Worm (Caenorhabditis elegans) whole organism, L1 larva: ENCODE results near the gene nlp-25.

Experiments used
- ama-1 ChIP-seq: fragments of 150-350 bp; optimal IDR thresholded peaks from 2 replicates; lab custom pipeline; 2014
- egl-27 ChIP-seq, 2 experiments: fragments of 150-350 bp in 1 of 2; sonication (generic microtip); optimal IDR thresholded peaks; 3 replicates each; lab custom pipeline; 2017 to 2018; ENCODE audit warnings: missing biosample characterization in 2 of 2, missing genetic modification characterization in 2 of 2, missing genetic modification reagents in 2 of 2
- lsy-2 ChIP-seq, 2 experiments: fragments of 150-350 bp; optimal IDR thresholded peaks; 2 replicates each; lab custom pipeline; 2014; ENCODE audit warnings: missing biosample characterization in 2 of 2, missing genetic modification characterization in 2 of 2
- mef-2 ChIP-seq: fragments of 150-350 bp; optimal IDR thresholded peaks from 2 replicates; lab custom pipeline; 2014; ENCODE audit warnings: missing biosample characterization, missing genetic modification characterization
- nhr-11 ChIP-seq: fragments of 150-350 bp; optimal IDR thresholded peaks from 2 replicates; lab custom pipeline; 2014; ENCODE audit warnings: missing biosample characterization, missing genetic modification characterization
- nhr-237 ChIP-seq: fragments of 150-350 bp; optimal IDR thresholded peaks from 2 replicates; lab custom pipeline; 2014; ENCODE audit warnings: missing biosample characterization, missing genetic modification characterization
- sptf-1 ChIP-seq: fragments of 150-350 bp; optimal IDR thresholded peaks from 2 replicates; lab custom pipeline; 2014; ENCODE audit warnings: missing biosample characterization, missing genetic modification characterization
- tbx-2 ChIP-seq: sonication (generic microtip); optimal IDR thresholded peaks from 2 replicates; lab custom pipeline; 2016; ENCODE audit warnings: missing genetic modification characterization, missing compliant biosample characterization
- unc-86 ChIP-seq: sonication (generic microtip); optimal IDR thresholded peaks from 2 replicates; lab custom pipeline; 2016; ENCODE audit warnings: missing genetic modification characterization, missing compliant biosample characterization
- zag-1 ChIP-seq: fragments of 150-350 bp; optimal IDR thresholded peaks from 2 replicates; lab custom pipeline; 2014; ENCODE audit warnings: missing biosample characterization, missing genetic modification characterization
- zip-4 ChIP-seq: fragments of 200-800 bp; sonication (Bioruptor generic); optimal IDR thresholded peaks from 2 replicates; lab custom pipeline; 2018; ENCODE audit warnings: mild to moderate bottlenecking, missing genetic modification characterization, moderate library complexity, missing compliant biosample characterization
- ztf-11 ChIP-seq, 2 experiments: sonication (generic microtip); optimal IDR thresholded peaks; 2 replicates each; lab custom pipeline; 2016 to 2017; ENCODE audit warnings: missing genetic modification characterization in 2 of 2, missing biosample characterization in 1 of 2, missing compliant biosample characterization in 1 of 2

DNA sequence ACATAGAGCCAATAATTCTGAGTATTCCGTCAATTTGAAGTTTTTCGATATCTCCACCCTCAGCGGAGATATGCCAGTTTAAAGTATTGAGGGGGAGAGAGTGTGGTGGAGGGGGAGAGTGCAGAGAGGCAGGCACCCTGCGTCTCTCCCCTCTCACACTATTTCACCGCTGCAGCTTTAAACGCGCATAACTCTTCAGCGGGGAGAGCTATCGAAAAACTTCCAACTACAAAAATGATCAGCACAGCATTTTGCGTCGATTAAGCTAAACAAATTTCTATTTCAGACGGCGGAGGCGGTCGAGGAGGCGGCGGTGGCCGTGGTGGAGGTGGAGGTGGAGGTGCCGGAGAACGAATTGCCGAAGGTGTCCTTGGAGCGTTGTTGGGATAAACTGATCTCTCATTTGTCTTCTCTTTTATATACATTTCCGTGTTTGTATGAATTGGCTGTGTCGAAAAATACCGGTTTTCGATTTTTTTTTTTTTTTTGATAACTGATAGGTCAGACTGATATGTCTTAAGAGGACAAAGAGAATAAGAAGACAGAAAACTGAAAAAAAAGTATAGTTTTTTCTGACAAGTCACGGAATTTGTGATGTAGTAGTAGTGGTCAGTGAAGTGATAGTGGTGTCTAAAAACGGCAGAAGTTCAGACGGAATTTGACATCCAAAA lies 5.8 kb downstream of the nlp-25 start:
- TF ChIP-seq ama-1 (lab: Kevin White, UChicago), result no peak
- no peak for TF ChIP-seq ztf-11 (tag; optimal IDR thresholded peaks at IDR 0.05; lab: Kevin White, UChicago)
- TF ChIP-seq nhr-11, result no peak
- TF ChIP-seq zip-4 (GFP tag; lab: Kevin White, UChicago), result no peak
- TF ChIP-seq egl-27 (tag; optimal IDR thresholded peaks at IDR 0.05; lab: Kevin White, UChicago), result no peak
- TF ChIP-seq nhr-237 (tag; lab: Kevin White, UChicago), result no peak
- no peak for TF ChIP-seq lsy-2 (tag; optimal IDR thresholded peaks at IDR 0.05; lab: Kevin White, UChicago)
- TF ChIP-seq sptf-1 (tag; lab: Kevin White, UChicago), result no peak
- no peak for TF ChIP-seq tbx-2
- no peak for TF ChIP-seq unc-86 (tag; lab: Kevin White, UChicago)
- TF ChIP-seq zag-1, result no peak
- TF ChIP-seq mef-2 (tag; lab: Kevin White, UChicago), result no peak
